Worm (Caenorhabditis elegans) whole organism, dauer: ENCODE measurements around the gene clec-251.
"Not testable (repeated sequence)": the region's sequence is repeated elsewhere in the genome, so short reads cannot be mapped to it uniquely, and the experiment has no call there.

Experiments used
- unc-62 ChIP-seq: sonication (generic microtip); optimal IDR thresholded peaks from 2 replicates; lab custom pipeline; 2017; ENCODE audit warnings: missing biosample characterization, missing genetic modification reagents, missing genetic modification characterization

The clec-251 gene

DNA sequence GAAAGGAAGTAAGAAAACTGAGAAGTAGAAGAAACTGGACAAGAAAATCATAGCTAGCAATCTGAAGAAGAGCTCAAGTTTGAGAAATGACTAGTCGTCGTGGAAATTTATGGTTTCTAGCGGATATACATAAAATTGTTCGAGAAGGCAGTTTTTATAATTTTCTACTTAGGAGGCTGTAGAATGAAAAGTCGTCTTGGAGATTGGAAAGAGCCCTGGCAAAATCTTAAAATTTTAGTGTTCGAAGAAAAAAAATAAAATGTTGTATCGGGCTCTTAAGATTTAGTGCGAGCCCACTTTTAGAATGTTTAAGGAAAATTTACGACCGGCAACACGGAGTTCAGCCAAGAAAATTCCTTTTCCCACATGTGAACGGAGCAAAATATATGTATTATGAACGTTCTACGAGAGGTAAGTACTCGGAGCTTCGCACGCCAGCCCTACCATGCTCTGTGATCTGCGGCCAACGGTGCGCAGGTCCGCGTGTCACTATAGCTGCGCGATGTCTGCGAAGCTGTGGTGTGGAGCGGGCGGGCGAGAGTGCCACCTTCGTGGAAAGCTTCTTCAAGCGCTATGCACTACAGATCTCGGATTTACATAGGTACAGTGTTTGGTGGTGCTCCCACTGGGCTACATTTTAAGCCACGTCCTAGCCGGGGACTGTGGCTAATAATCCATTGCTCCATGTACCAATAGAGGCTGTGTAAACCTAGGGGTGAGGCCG lies at the start of gene clec-251:
Gene clec-251, minus strand, starts transcription at position 51 of the 724 bp plus-strand sequence.
- TF ChIP-seq unc-62: no peak

DNA sequence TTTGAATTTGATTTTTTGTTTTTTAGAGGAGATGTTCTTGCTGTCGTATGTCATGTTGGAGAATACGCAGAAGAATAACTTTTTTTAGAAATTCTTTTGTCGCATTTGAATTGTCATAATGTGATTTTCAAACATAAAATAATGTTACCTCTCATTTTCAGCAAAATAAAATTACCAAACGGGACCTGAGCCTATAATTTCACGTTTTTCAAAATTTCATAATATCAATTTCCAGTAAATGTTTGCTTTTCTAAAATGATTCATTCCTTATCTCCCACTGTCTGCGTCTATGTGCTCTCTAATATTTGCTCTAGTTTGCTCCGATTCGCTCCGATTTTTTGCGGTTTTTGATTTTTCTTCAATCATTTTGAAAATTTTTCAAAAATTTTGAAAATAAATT lies 43.9 kb upstream of the clec-251 start, which contains the start of gene nhr-231:
Gene nhr-231, plus strand, starts transcription at position 301 of the 400 bp plus-strand sequence.
- no peak for TF ChIP-seq unc-62

DNA sequence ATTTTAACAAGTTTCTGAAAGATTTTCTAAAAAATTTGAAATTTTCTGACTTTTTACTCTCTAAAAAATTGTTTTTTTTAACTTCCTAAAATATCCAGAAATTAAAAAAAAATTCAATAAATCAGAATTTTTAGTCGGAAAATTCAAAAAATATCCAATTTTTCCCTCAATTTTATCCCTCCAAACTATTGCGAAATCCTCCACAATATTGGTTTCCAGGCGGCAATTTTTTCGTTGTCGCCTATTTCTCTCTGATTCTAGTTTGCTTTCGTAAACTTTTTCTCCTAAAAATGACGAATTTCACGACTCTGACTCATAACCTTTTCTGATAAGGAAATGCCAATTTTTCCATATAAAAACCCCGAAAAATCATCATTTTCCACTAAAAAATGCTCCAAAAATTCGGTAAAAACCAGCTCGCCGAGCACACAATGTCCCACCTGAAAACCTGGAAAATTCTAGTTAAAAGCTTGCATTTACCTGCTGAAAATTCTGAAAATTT lies 40.7 kb upstream of the clec-251 start, which contains the start of gene Y17D7B.2:
Gene Y17D7B.2, plus strand, starts transcription at position 323 of the 502 bp plus-strand sequence.
- no peak for TF ChIP-seq unc-62

DNA sequence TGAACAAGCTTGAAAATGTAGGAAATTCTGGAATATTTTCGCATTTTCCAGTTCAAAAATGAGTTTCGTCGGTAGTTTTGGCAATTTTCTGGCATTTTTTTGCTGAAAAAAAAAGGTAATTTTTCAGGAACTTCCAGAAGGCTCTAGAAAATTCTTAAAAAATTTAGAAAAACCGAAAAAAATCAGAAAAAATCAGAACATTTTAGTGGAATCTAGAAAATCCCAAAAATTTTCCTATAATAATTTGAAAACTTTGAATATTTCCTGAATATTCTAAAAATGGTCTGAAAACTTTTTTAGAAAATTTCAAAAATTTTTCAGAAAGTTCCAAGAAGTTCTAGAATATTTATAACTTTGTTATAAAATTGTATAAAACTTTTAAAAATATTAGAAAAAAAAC lies 39.9 kb upstream of the clec-251 start, which contains the start of gene Y17D7B.3:
Gene Y17D7B.3, minus strand, starts transcription at position 101 of the 400 bp plus-strand sequence.
- no peak for TF ChIP-seq unc-62

DNA sequence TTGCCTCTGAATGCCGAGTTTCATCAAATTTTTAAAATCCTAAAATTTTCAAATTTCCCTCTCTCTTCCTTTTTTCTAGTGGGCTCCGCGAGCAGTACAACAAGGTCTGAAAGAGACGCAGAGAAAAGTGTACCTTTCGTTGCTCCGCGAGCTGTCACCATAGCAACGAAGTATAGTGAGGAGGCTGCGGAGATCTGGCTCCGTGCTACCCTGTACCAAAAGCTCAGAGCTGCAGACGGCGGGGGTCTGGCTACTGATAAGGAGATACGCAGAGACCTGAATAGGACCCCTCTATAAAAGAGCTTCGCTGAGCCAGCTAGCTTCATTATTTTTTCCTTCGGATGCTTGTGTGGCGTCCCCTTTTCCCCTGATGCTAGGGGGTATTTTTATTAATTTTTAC lies 36.7 kb upstream of the clec-251 start, which contains the start of gene Y17D7B.10:
Gene Y17D7B.10, plus strand, starts transcription at position 243 of the 400 bp plus-strand sequence.
- TF ChIP-seq unc-62: no peak

DNA sequence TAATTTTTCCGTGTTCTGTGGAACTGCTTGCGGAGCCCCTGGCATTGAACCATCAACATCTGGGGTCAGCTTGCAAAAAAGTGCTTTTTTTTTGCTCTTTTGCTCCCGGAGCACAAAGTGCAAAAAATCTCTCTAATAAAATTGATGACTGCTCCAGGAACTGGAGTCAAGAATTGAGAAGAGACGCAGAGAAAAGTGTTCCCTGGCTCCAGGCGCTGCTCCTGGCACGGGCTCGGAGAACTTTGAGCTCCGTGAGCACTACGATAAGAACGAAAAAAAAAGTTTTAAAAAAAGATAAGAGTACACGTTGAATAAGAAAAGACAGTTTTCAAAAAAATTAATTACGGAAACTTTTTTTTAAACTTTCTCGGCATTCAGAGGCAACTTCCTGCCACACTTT lies 36.0 kb upstream of the clec-251 start:
- no peak for TF ChIP-seq unc-62

DNA sequence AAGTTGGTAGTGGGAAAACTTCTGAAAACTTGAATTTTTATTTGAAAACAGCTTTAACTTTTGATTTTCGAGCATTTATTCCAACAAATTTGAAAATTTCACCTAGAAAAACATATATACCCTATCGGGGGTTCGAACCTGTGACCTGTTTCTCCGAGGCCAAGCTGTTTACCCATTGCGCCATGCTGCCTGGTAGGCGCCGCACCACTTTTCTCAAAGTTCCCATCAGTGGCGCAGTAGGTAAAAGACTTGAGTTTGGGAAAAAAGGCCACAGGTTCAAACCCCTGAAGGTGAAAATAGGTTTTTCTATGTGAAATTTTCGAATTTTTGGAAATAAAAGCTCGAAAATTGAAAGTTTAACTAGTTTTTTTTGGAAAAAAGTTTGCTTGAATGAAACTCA lies 33.8 kb upstream of the clec-251 start:
- TF ChIP-seq unc-62: no peak

DNA sequence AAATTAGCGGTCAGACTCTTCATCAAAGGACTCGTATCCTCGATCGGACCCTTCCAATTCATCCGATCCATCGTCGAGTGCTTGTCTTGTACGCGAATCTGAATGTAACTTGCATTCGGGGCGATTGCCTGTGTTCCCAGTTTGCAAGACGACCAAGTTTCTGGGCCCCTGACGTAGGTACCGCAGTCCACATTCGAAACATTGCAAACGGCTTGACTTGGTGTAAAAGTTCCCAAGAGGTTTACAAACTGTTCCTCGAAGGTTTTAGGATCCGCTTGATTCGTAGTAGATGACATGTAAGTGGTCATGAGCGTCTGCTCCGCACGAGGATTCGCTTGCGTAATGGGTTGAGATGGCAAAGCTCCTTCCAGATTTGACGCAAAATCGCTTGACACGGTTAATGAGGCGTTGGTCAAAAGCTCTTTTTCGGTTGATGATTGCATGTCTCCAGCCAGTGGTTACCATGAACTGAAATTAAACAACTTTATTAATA lies 29.5 kb upstream of the clec-251 start, which contains the start of gene Y17D7B.4:
Gene Y17D7B.4, minus strand, starts transcription at position 443 of the 493 bp plus-strand sequence.
- TF ChIP-seq unc-62: no peak

DNA sequence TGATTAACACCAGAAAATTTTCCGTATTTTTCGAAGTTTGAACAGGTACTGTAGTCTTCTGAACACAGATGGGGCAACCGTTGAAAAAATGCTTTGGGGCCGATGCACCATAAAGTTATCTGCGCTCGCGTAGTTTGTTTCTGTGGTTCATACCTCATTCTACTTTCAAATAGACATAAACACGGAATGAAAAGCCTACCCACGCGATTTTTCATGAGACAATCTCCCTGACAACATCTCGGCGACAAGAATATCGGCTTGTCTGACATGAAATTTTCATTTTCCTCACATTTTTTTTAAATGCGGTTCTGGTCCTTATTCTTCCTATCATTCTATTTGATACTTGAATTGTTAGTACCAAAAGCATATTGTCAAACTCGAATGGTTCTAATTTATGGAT lies 26.0 kb upstream of the clec-251 start, which contains the start of gene clec-257:
Gene clec-257, plus strand, starts transcription at position 301 of the 400 bp plus-strand sequence.
- TF ChIP-seq unc-62: no peak

DNA sequence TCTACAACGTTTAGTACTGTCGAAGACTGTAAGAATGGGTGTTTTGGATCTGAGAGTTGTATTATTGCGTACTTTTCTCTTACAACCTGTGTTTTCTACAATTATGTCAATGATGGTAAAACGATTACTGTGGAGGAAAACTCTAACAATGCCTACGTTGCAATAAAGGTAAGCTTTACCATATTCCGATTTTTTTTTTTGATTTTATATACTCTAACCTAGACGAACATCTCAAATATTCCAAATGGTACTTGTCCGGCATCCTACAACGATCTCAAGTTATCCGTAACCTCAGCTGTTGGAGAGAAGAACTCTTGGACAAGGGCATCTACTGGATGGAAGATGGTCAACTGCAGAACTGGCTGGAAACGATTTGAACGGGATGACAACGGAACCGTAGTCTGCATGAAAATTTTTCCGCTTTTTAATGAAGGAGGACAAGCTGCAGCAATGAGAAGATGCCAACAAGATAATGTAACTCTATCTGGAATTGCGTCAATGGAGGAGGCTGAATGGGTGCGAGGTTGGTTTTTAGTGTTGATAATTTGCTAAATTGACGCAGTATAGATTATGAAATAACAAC lies 25.1 kb upstream of the clec-251 start:
- TF ChIP-seq unc-62: no peak

DNA sequence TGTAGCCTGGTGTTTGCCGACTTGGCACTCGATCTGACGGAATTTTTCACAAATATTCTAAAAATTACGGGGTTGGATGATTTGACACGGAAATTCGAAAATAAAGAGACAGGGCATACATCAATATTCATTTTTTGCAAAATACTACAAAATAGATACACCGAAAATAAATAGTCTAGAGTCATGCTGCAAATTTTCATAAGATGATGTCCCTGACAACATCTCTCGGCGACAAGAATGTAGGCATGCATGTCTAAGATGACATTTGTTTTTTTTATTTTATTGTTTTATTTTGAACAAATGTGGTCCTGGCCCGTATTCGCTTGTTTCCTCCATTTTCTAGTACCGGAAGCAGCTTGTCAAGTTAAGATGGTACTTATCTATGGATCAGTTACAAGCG lies 24.6 kb upstream of the clec-251 start, which contains the start of gene clec-256:
Gene clec-256, plus strand, starts transcription at position 301 of the 400 bp plus-strand sequence.
- TF ChIP-seq unc-62: no peak

DNA sequence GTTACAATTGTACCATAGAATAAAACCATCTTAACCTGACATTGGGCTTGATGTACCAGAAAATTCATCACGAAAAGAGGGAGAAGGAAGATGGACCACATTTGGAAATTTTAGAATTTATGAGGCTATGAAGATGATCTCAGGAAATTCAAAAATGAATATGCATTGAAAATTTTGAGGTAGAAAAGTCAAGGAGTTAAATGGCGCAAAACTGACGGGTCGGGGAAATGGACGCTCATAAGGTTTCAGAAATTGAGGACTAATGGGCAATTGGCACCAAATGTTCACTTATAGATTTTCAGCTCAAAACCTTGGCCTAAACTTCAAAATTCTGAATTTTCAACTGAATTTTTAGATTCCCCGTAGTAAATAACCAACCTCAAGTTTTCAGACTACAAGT lies 23.8 kb upstream of the clec-251 start, which contains the start of gene clec-255:
Gene clec-255, minus strand, starts transcription at position 101 of the 400 bp plus-strand sequence.
- no peak for TF ChIP-seq unc-62

DNA sequence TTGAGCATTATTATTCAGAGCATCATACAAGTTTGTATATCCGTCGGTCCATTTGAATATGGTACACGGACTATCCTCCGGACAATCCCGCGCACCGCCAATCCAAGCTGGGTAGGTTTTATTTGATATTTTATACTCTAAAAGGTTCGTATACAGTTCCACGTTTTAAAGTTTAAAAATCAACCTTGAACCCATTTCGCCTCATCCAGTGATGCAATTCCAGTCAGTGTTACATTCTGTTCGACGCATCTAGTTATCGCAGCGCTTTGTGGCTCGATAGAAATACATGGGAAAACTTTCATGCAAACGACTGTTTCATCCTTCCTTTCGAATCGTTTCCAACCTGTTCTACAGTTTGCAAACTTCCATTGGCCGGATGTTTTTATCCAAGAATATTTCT lies 23.1 kb upstream of the clec-251 start:
- no peak for TF ChIP-seq unc-62

DNA sequence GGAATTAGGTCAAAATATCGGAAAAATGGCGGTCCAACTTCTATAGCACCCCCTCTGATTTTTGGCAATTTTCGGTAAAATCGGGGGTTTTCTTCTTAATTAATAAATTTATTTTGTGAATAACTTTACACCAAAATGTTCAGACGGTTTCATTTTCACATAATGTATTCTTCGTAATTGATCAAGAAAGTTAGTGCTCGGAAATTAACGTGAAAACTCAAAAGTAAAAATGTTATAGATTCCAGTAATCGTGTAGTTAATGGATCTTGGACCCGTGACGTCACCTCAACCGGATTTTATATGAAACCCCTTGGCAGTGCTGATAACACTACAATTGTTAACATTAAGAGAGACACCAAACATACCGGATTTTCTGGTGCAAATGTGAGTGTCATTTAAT lies 15.3 kb upstream of the clec-251 start, which contains the start of gene F11D11.22:
Gene F11D11.22, plus strand, starts transcription at position 301 of the 400 bp plus-strand sequence.
- TF ChIP-seq unc-62: not testable (repeated sequence)

DNA sequence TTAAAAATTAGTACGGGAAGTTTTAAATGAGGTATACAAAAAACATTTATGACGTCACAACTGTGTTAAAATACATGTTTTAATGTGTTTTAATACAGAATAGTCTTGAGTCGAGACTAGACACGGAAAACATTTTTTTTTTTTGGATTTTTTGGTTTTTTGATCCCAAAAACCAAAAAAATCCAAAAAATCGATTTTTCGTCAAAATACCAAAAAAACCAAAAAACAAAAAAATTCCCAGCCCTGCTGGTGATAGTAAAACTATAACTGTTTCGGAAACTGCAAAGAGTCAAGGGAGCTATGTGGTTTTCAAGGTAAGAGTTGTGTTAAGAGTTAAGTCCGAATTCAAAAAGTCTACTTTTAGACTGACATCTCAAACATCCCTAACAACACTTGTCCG lies 14.3 kb upstream of the clec-251 start, which contains the start of gene F11D11.4:
Gene F11D11.4, plus strand, starts transcription at position 301 of the 400 bp plus-strand sequence.
- no peak for TF ChIP-seq unc-62

DNA sequence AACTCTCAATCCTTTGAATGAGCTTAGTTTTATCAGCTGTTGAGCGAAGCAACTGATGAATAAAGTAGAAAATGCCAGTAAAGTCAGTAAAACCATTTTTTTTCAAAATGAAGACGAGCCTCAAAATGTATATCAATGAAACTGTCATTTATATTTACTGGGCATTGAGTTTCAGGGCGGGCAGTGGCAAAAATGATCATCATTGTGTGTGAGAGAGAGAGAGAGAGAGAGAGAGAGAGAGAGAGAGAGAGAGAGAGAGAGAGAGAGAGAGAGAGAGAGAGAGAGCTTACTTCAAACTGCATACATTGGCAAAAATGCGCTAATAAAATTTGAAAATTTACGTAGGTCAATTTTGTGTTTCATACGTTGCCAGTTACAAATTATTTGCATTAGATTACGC lies 13.4 kb upstream of the clec-251 start, which contains the start of gene F11D11.3:
Gene F11D11.3, minus strand, starts transcription at position 101 of the 400 bp plus-strand sequence.
- TF ChIP-seq unc-62: no peak

DNA sequence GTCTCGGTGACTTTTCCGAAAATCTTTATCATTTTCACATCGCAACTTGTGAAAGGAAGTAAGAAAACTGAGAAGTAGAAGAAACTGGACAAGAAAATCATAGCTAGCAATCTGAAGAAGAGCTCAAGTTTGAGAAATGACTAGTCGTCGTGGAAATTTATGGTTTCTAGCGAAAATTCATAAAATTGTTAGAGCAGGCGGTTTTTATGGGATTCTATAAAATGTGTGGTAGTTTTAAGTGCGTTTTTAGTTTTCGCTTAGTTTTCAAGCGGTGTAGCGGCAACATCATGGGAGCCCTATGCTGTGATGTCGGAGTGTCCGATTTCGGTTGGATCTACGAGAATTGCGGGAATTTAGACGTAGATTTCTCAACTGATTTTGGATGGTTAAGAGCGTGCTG lies 7.5 kb upstream of the clec-251 start, which contains the start of gene clec-254:
Gene clec-254, minus strand, starts transcription at position 101 of the 400 bp plus-strand sequence.
- not testable (repeated sequence) for TF ChIP-seq unc-62
